Fruit fly (Drosophila melanogaster): ENCODE results near the gene ImpE2.

The ImpE2 gene

dm6 chr3L:3515280-3516020 is 3.0 kb upstream of the ImpE2 start, which contains the start of gene Eip63E (continued):
- no peak for TF ChIP-seq zf30C (GFP tag; optimal IDR thresholded peaks at IDR 0.05)
- peak; percentile 24 for TF ChIP-seq CG2678 (tag; optimal IDR thresholded peaks at IDR 0.05)
- peak; percentile 39 for TF ChIP-seq CG8359 (GFP tag; optimal IDR thresholded peaks at IDR 0.05; ENCODE audit: borderline replicate concordance)
- no peak for TF ChIP-seq Ets65A (GFP tag)
- TF ChIP-seq Bdp1 (GFP tag; optimal IDR thresholded peaks at IDR 0.05) = no peak
- TF ChIP-seq CG32532 (GFP tag; IDR thresholded peaks at IDR 0.05) = peak; percentile 40
- peak; percentile 50 for TF ChIP-seq nerfin-1 (tag; optimal IDR thresholded peaks at IDR 0.05)
- no peak for TF ChIP-seq disco-r (GFP tag; optimal IDR thresholded peaks at IDR 0.05)
- TF ChIP-seq emc (GFP tag; optimal IDR thresholded peaks at IDR 0.05) = no peak
- TF ChIP-seq CG2712 (tag; optimal IDR thresholded peaks at IDR 0.05) = peak; percentile 35
- no peak for TF ChIP-seq Gsc (GFP tag; IDR thresholded peaks at IDR 0.05)
- TF ChIP-seq H15 (GFP tag; IDR thresholded peaks at IDR 0.05) = no peak
- TF ChIP-seq D (optimal IDR thresholded peaks at IDR 0.05) = no peak
- TF ChIP-seq D (GFP tag; optimal IDR thresholded peaks at IDR 0.05) = no peak
- no peak for TF ChIP-seq HLH3B (GFP tag; IDR thresholded peaks at IDR 0.05)
- no peak for TF ChIP-seq crol (GFP tag; IDR thresholded peaks at IDR 0.05)
- peak; percentile 98 for TF ChIP-seq CG4360 (GFP tag; IDR thresholded peaks at IDR 0.05)
- no peak for TF ChIP-seq CG17912 (GFP tag; optimal IDR thresholded peaks at IDR 0.05)
- TF ChIP-seq pros (GFP tag; optimal IDR thresholded peaks at IDR 0.05) = no peak
- no peak for TF ChIP-seq CG18011 (GFP tag; optimal IDR thresholded peaks at IDR 0.05)
- no peak for TF ChIP-seq B-H2 (GFP tag; optimal IDR thresholded peaks at IDR 0.05)
- no peak for TF ChIP-seq CG13123 (GFP tag; optimal IDR thresholded peaks at IDR 0.05)
- peak; percentile 29; the same call in 1 of the 2 replicates for TF ChIP-seq Rfx (GFP tag; IDR thresholded peaks at IDR 0.05)
- peak; percentile 61; the same call in 1 of the 2 replicates for TF ChIP-seq rib (GFP tag; IDR thresholded peaks at IDR 0.05)
- TF ChIP-seq B-H1 (GFP tag; IDR thresholded peaks at IDR 0.05) = no peak
- no peak for TF ChIP-seq Gug (GFP tag; IDR thresholded peaks at IDR 0.05)
- TF ChIP-seq ind (GFP tag; optimal IDR thresholded peaks at IDR 0.05) = no peak
- no peak for TF ChIP-seq ap (GFP tag; IDR thresholded peaks at IDR 0.05)
- TF ChIP-seq CG1529 (GFP tag; optimal IDR thresholded peaks at IDR 0.05) = no peak
- no peak for TF ChIP-seq CG18476 (GFP tag; optimal IDR thresholded peaks at IDR 0.05)
- TF ChIP-seq CG7928 (GFP tag; optimal IDR thresholded peaks at IDR 0.05) = no peak
- TF ChIP-seq fu2 (GFP tag; optimal IDR thresholded peaks at IDR 0.05) = no peak
- TF ChIP-seq luna (GFP tag; optimal IDR thresholded peaks at IDR 0.05) = no peak
- TF ChIP-seq Aef1 (GFP tag; IDR thresholded peaks at IDR 0.05) = peak; percentile 38; the same call in 1 of the 3 replicates
- no peak for TF ChIP-seq kay (GFP tag; optimal IDR thresholded peaks at IDR 0.05)
- TF ChIP-seq kah (GFP tag; optimal IDR thresholded peaks at IDR 0.05) = no peak
- TF ChIP-seq ato (GFP tag; IDR thresholded peaks at IDR 0.05; ENCODE audit: partially characterized antibody) = peak; percentile 65
- no peak for TF ChIP-seq CG7745 (tag; optimal IDR thresholded peaks at IDR 0.05)
- peak; percentile 70 for TF ChIP-seq CG11504 (tag; optimal IDR thresholded peaks at IDR 0.05)
- no peak for TF ChIP-seq Rx (GFP tag; IDR thresholded peaks at IDR 0.05)
- no peak for TF ChIP-seq CG8765 (GFP tag; IDR thresholded peaks at IDR 0.05)
- TF ChIP-seq Asciz (GFP tag; optimal IDR thresholded peaks at IDR 0.05) = no peak
- TF ChIP-seq CG7556 (GFP tag; optimal IDR thresholded peaks at IDR 0.05) = no peak
- no peak for TF ChIP-seq z (GFP tag; IDR thresholded peaks at IDR 0.05)
- TF ChIP-seq CG14860 (GFP tag; IDR thresholded peaks at IDR 0.05; ENCODE audit: partially characterized antibody) = 0 out of 3 replicates have a peak, but pooled peaks have one; percentile 33
- no peak for TF ChIP-seq hth (optimal IDR thresholded peaks at IDR 0.05)
- no peak for TF ChIP-seq CG8478 (optimal IDR thresholded peaks at IDR 0.05)
- no peak for TF ChIP-seq D19B (GFP tag; optimal IDR thresholded peaks at IDR 0.05)
- no peak for TF ChIP-seq CG6272 (GFP tag; IDR thresholded peaks at IDR 0.05)
- TF ChIP-seq CG14050 (GFP tag; IDR thresholded peaks at IDR 0.05) = no peak
- TF ChIP-seq CG9817 (tag; optimal IDR thresholded peaks at IDR 0.05) = no peak
- no peak for TF ChIP-seq tup (GFP tag; optimal IDR thresholded peaks at IDR 0.05)

Measured in whole organism, embryonic.